Worm (Caenorhabditis elegans) whole organism, L2 larva: Measurements from ENCODE around the gene dhhc-13.
A peak's percentile ranks its signal among the peaks of the same experiment; 100 is the strongest.

Experiments
- C34F6.9 ChIP-seq: fragments of 150-350 bp; optimal IDR thresholded peaks from 2 replicates; lab custom pipeline; 2014; ENCODE audit warnings: missing biosample characterization, missing genetic modification characterization
- R02D3.7 ChIP-seq: fragments of 150-350 bp; optimal IDR thresholded peaks from 2 replicates; lab custom pipeline; 2014; ENCODE audit warnings: missing biosample characterization, missing genetic modification characterization
- Y55F3AM.14 ChIP-seq: fragments of 200-800 bp; sonication (Bioruptor generic); optimal IDR thresholded peaks from 2 replicates; lab custom pipeline; 2018; ENCODE audit warnings: mild to moderate bottlenecking, missing genetic modification characterization, missing compliant biosample characterization
- ZK546.5 ChIP-seq: sonication (generic microtip); optimal IDR thresholded peaks from 2 replicates; lab custom pipeline; 2017; ENCODE audit warnings: missing biosample characterization, missing genetic modification characterization
- alr-1 ChIP-seq: fragments of 150-350 bp; optimal IDR thresholded peaks from 2 replicates; lab custom pipeline; 2014; ENCODE audit warnings: missing biosample characterization, missing genetic modification characterization
- aly-2 ChIP-seq: fragments of 150-350 bp; optimal IDR thresholded peaks from 2 replicates; lab custom pipeline; 2014; ENCODE audit warnings: missing biosample characterization, missing genetic modification characterization
- ama-1 ChIP-seq: fragments of 150-350 bp; optimal IDR thresholded peaks from 2 replicates; lab custom pipeline; 2018; ENCODE audit warnings: inconsistent platforms
- blmp-1 ChIP-seq: sonication (generic microtip); optimal IDR thresholded peaks from 2 replicates; lab custom pipeline; 2017; ENCODE audit warnings: missing genetic modification characterization, mild to moderate bottlenecking, missing compliant biosample characterization, antibody characterized with exemption, moderate library complexity; ENCODE audit not compliant: insufficient read depth
- ceh-16 ChIP-seq: fragments of 150-350 bp; optimal IDR thresholded peaks from 2 replicates; lab custom pipeline; 2014; ENCODE audit warnings: missing biosample characterization, missing genetic modification characterization
- crh-2 ChIP-seq: sonication (generic microtip); optimal IDR thresholded peaks from 2 replicates; lab custom pipeline; 2017; ENCODE audit warnings: missing biosample characterization, missing genetic modification characterization
- egl-27 ChIP-seq: sonication (generic microtip); optimal IDR thresholded peaks from 3 replicates; lab custom pipeline; 2017; ENCODE audit warnings: missing biosample characterization, missing genetic modification reagents, missing genetic modification characterization
- elt-1 ChIP-seq: fragments of 150-350 bp; optimal IDR thresholded peaks from 2 replicates; lab custom pipeline; 2014; ENCODE audit warnings: missing biosample characterization, missing genetic modification characterization
- elt-3 ChIP-seq: sonication (generic microtip); optimal IDR thresholded peaks from 2 replicates; lab custom pipeline; 2017; ENCODE audit warnings: missing biosample characterization, missing genetic modification characterization
- fos-1 ChIP-seq: fragments of 150-350 bp; optimal IDR thresholded peaks from 2 replicates; lab custom pipeline; 2014; ENCODE audit warnings: missing biosample characterization, missing genetic modification characterization
- gmeb-1 ChIP-seq: fragments of 150-350 bp; optimal IDR thresholded peaks from 2 replicates; lab custom pipeline; 2014; ENCODE audit warnings: missing biosample characterization, missing genetic modification characterization
- lin-11 ChIP-seq: fragments of 150-350 bp; sonication (generic microtip); optimal IDR thresholded peaks from 2 replicates; lab custom pipeline; 2014; ENCODE audit warnings: missing biosample characterization, missing genetic modification characterization, inconsistent platforms, mixed read lengths
- lin-13 ChIP-seq: fragments of 150-350 bp; optimal IDR thresholded peaks from 2 replicates; lab custom pipeline; 2014; ENCODE audit warnings: missing biosample characterization, missing genetic modification reagents, missing genetic modification characterization
- lin-39 ChIP-seq: fragments of 150-350 bp; optimal IDR thresholded peaks from 2 replicates; lab custom pipeline; 2014; ENCODE audit warnings: missing biosample characterization, missing genetic modification reagents, missing genetic modification characterization
- lsy-2 ChIP-seq, 2 experiments: fragments of 150-350 bp in 1 of 2; sonication (generic microtip) in 1 of 2; optimal IDR thresholded peaks; 2 replicates each; lab custom pipeline; 2014 to 2017; ENCODE audit warnings: missing biosample characterization in 2 of 2, missing genetic modification characterization in 2 of 2
- mab-5 ChIP-seq: fragments of 150-350 bp; optimal IDR thresholded peaks from 2 replicates; lab custom pipeline; 2014; ENCODE audit warnings: missing biosample characterization, missing genetic modification characterization
- mbf-1 ChIP-seq: sonication (generic microtip); optimal IDR thresholded peaks from 2 replicates; lab custom pipeline; 2017; ENCODE audit warnings: missing biosample characterization, missing genetic modification characterization
- mdl-1 ChIP-seq, 2 experiments: fragments of 150-350 bp in 1 of 2; sonication (generic microtip) in 1 of 2; optimal IDR thresholded peaks; 2 replicates each; lab custom pipeline; 2017; ENCODE audit warnings: missing biosample characterization in 2 of 2, missing genetic modification characterization in 2 of 2
- nhr-10 ChIP-seq: sonication (generic microtip); optimal IDR thresholded peaks from 2 replicates; lab custom pipeline; 2017; ENCODE audit warnings: missing biosample characterization, missing genetic modification characterization
- nhr-11 ChIP-seq: fragments of 150-350 bp; optimal IDR thresholded peaks from 2 replicates; lab custom pipeline; 2014; ENCODE audit warnings: missing biosample characterization, missing genetic modification characterization
- nhr-12 ChIP-seq: fragments of 150-350 bp; optimal IDR thresholded peaks from 2 replicates; lab custom pipeline; 2014; ENCODE audit warnings: missing biosample characterization, missing genetic modification characterization
- nhr-129 ChIP-seq: fragments of 150-350 bp; optimal IDR thresholded peaks from 2 replicates; lab custom pipeline; 2014; ENCODE audit warnings: missing biosample characterization, missing genetic modification characterization
- nhr-21 ChIP-seq: fragments of 150-350 bp; optimal IDR thresholded peaks from 2 replicates; lab custom pipeline; 2014; ENCODE audit warnings: missing biosample characterization, missing genetic modification characterization
- nhr-23 ChIP-seq: fragments of 150-350 bp; optimal IDR thresholded peaks from 2 replicates; lab custom pipeline; 2014; ENCODE audit warnings: missing biosample characterization, missing genetic modification reagents, missing genetic modification characterization
- nhr-25 ChIP-seq: fragments of 150-350 bp; sonication (generic microtip); optimal IDR thresholded peaks from 3 replicates; lab custom pipeline; 2014; ENCODE audit warnings: missing biosample characterization, missing genetic modification characterization
- sem-4 ChIP-seq: fragments of 150-350 bp; optimal IDR thresholded peaks from 2 replicates; lab custom pipeline; 2014; ENCODE audit warnings: missing biosample characterization, missing genetic modification reagents, missing genetic modification characterization
- sma-3 ChIP-seq: sonication (generic microtip); optimal IDR thresholded peaks from 2 replicates; lab custom pipeline; 2016; ENCODE audit warnings: missing genetic modification reagents, missing genetic modification characterization, missing compliant biosample characterization
- sma-9 ChIP-seq, 2 experiments: fragments of 150-350 bp in 1 of 2; sonication (generic microtip) in 1 of 2; optimal IDR thresholded peaks; 2 replicates each; lab custom pipeline; 2014 to 2016; ENCODE audit warnings: missing genetic modification characterization in 2 of 2, mild to moderate bottlenecking in 1 of 2, missing biosample characterization in 1 of 2, missing compliant biosample characterization in 1 of 2, missing genetic modification reagents in 1 of 2, moderate library complexity in 1 of 2
- snpc-4 ChIP-seq: fragments of 150-350 bp; optimal IDR thresholded peaks from 2 replicates; lab custom pipeline; 2014; ENCODE audit warnings: missing biosample characterization, missing genetic modification characterization
- unc-39 ChIP-seq: fragments of 150-350 bp; optimal IDR thresholded peaks from 2 replicates; lab custom pipeline; 2014; ENCODE audit warnings: missing biosample characterization, missing genetic modification characterization
- unc-55 ChIP-seq: fragments of 150-350 bp; sonication (generic microtip); optimal IDR thresholded peaks from 3 replicates; lab custom pipeline; 2014; ENCODE audit warnings: missing biosample characterization, missing genetic modification reagents, missing genetic modification characterization
- ztf-1 ChIP-seq: fragments of 200-800 bp; sonication (Bioruptor generic); conservative IDR thresholded peaks from 2 replicates; pipeline ENCODE4 v1.3.6; 2022; ENCODE audit warnings: missing genetic modification characterization, missing compliant biosample characterization
- ztf-4 ChIP-seq: fragments of 150-350 bp; optimal IDR thresholded peaks from 2 replicates; lab custom pipeline; 2014; ENCODE audit warnings: missing biosample characterization, missing genetic modification characterization

Gene dhhc-13

DNA sequence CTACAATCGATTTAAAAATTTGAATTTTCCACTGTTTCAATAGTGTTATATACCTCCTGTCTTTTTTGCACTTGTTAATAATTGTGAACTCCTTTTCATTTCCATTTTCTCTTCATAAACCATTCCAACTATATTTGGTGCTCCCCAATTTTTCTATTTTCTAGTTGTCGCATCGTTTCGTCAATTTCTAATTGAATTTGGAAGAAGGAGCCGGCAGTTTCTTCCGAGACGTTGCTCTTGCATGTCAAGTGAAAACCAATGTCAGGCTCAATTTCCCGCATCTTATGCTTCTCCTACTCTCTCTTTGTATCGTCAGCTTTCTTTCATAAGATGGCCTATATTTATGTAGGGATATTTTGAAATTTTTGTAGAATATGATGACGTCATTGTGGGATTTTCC lies 10.7 kb downstream of the dhhc-13 start:
- no peak for TF ChIP-seq blmp-1 (tag; lab: Kevin White, UChicago)
- no peak for TF ChIP-seq C34F6.9 (tag; lab: Kevin White, UChicago)
- peak; percentile 12 for TF ChIP-seq sem-4 (tag; lab: Kevin White, UChicago)

DNA sequence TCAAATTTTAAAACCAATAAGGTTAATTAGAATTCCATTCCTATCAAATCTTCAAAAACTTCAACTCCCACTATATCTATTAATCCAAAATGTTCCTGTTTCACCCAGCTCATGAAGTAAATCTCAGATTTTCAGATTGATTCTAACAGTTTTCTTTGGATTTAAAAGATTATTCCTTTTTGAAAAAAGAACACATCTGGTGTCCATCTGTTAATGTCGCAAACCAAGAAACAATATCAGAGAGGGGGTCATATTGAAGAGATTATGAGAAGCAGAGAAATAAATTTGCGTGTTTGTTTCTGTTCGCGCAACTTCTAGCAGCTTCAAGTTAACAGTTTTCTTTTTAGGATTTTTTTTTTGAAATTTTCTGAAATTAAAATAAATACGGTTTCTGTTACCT lies 11.8 kb downstream of the dhhc-13 start:
- no peak for TF ChIP-seq elt-1 (tag; lab: Kevin White, UChicago)
- no peak for TF ChIP-seq ama-1 (lab: Kevin White, UChicago)
- TF ChIP-seq nhr-23 (tag; lab: Kevin White, UChicago) = no peak
- no peak for TF ChIP-seq aly-2 (tag; lab: Kevin White, UChicago)

DNA sequence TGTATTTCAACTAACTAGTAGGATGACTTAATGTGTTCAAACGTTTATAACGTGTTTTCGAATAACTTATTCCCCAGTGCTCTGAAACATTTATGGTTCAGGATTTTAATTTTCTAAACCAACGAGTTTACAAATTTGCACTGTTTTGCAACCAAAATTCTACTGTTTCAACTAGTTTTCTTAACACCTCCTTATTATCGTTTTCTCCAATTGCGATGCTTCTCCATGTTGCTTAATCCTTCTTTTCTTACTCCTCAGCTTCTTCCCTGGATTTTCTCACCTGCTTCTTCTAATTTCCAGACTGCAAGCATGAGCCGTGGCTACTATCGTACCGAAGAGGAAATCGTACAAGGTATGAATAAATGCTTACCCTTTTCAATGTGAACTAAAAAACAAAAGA lies 13.2 kb downstream of the dhhc-13 start, which contains the start of gene lin-33:
Gene lin-33 (plus strand): TSS at position 301 of the 400 bp plus-strand sequence.
- TF ChIP-seq blmp-1 (tag; lab: Kevin White, UChicago) = no peak
- TF ChIP-seq, all 48 proteins: peak for 0

DNA sequence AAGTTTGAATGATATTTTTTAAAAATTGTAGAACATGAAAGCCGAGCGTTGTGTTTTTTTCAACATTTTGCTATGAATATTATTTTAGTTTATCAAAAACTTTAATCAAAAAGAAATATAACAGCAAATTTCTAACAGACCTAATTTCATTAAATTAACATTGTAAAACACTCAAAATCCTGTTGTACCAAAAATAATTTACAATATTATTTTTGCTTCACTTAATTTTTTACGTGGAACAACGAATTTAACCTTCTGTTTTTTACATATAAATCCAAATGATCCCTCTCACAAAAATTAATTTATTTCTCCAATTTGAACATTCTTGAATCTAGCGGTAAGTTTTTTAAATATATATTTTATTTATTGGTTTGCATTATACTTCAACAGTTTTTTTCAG lies 16.9 kb downstream of the dhhc-13 start, which contains the start of gene H32C10.1:
Gene H32C10.1 (plus strand): TSS at position 301 of the 400 bp plus-strand sequence.
- TF ChIP-seq ceh-16 (tag; lab: Kevin White, UChicago) (no peak), mdl-1 (tag; optimal IDR thresholded peaks at IDR 0.05; lab: Kevin White, UChicago) (no peak), unc-39 (no peak), gmeb-1 (tag; lab: Kevin White, UChicago) (no peak), R02D3.7 (tag; lab: Kevin White, UChicago) (no peak), nhr-11 (tag; lab: Kevin White, UChicago) (no peak), ZK546.5 (tag; lab: Kevin White, UChicago) (no peak), nhr-12 (tag; lab: Kevin White, UChicago) (no peak), lin-11 (no peak), fos-1 (no peak)

DNA sequence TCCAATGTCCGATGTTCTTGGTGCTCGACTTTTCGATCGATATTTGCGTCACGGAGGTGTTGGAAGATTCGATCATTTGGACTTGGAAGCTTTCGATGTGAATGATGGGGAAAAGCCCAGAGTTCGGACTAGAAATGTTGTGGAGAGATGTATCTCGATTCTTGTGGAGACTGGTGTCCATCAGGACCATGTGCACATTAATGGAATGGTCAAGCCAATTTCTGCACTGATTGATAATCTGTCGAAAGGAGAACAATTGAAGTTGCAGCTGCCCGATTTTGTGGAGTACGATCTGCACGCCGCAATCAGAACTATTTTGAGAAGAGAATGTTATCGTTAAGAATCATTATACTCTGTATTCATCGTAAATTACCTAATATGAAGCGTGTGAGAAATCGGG lies 20.0 kb downstream of the dhhc-13 start:
- TF ChIP-seq nhr-21 (tag; lab: Kevin White, UChicago) = no peak
- TF ChIP-seq blmp-1 (tag; lab: Kevin White, UChicago) = no peak
- no peak for TF ChIP-seq snpc-4
- no peak for TF ChIP-seq ceh-16 (tag; lab: Kevin White, UChicago)
- TF ChIP-seq mbf-1 = no peak

DNA sequence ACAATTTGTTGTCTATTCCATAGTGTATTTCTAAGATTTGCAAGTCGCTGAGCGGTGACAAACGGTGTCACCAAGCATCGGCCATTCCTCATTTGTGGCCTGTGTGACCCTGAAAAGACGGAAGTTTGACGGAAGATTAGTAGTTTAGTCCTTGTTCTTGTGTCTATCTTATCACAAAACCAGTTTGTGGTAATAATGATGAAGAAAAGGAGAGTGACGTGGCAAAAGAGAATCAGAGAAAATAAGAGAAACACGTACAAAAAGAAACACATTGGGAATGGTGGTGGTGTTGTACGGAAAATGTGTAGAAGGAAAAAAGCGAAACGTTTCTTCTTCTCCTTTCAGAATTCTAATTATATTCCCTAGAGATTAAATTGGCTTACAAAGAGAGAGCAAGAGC lies 22.0 kb downstream of the dhhc-13 start, which contains the start of gene mcu-1:
Gene mcu-1 (minus strand): TSS at position 109 of the 400 bp plus-strand sequence.
- TF ChIP-seq ztf-1 (GFP tag; lab: Robert Waterston, UW) (no peak), elt-3 (tag; lab: Kevin White, UChicago) (no peak), sem-4 (tag; lab: Kevin White, UChicago) (no peak), nhr-25 (peak; percentile 80), ama-1 (lab: Kevin White, UChicago) (no peak), crh-2 (tag; lab: Kevin White, UChicago) (peak; percentile 99), nhr-129 (peak; percentile 35), ztf-4 (tag; lab: Kevin White, UChicago) (no peak), nhr-10 (tag; lab: Kevin White, UChicago) (no peak), blmp-1 (tag; lab: Kevin White, UChicago) (peak; percentile 84), unc-55 (GFP tag; lab: Kevin White, UChicago) (no peak), sma-3 (GFP tag; lab: Kevin White, UChicago) (peak; percentile 65), ceh-16 (tag; lab: Kevin White, UChicago) (no peak), lin-13 (GFP tag; lab: Kevin White, UChicago) (no peak), sma-9 (GFP tag; optimal IDR thresholded peaks at IDR 0.05; lab: Kevin White, UChicago) (peak; percentile 91), sma-9 (tag; optimal IDR thresholded peaks at IDR 0.05; lab: Kevin White, UChicago) (no peak), Y55F3AM.14 (GFP tag; lab: Kevin White, UChicago) (no peak), gmeb-1 (tag; lab: Kevin White, UChicago) (peak; percentile 23), egl-27 (tag; lab: Kevin White, UChicago) (peak; percentile 44), C34F6.9 (tag; lab: Kevin White, UChicago) (peak; percentile 19), lsy-2 (tag; optimal IDR thresholded peaks at IDR 0.05; lab: Kevin White, UChicago) (peak in 1 of 2 experiments; percentile 19), alr-1 (tag; lab: Kevin White, UChicago) (no peak), mab-5 (tag; lab: Kevin White, UChicago) (no peak), nhr-21 (tag; lab: Kevin White, UChicago) (peak; percentile 74), fos-1 (peak; percentile 84), lin-39 (no peak)
